Fruit fly (Drosophila melanogaster) whole organism, wandering third instar larva: Measurements from ENCODE around the gene st.

Source experiments
- Abd-B ChIP-seq: fragments of >200 bp; optimal IDR thresholded peaks from 2 replicates; lab custom pipeline; 2017; ENCODE audit warnings: missing biosample characterization, missing genetic modification characterization
- CG32264 ChIP-seq: fragments of 200-800 bp; sonication (Bioruptor generic); optimal IDR thresholded peaks from 2 replicates; lab custom pipeline; 2016; ENCODE audit warnings: missing biosample characterization, missing genetic modification characterization
- CG9705 ChIP-seq: fragments of 200-800 bp; sonication (Bioruptor generic); optimal IDR thresholded peaks from 2 replicates; lab custom pipeline; 2018; ENCODE audit warnings: missing biosample characterization, mild to moderate bottlenecking, missing genetic modification characterization
- CrebA ChIP-seq: fragments of 200-800 bp; sonication (Bioruptor generic); optimal IDR thresholded peaks from 2 replicates; lab custom pipeline; 2016; ENCODE audit warnings: missing biosample characterization, mild to moderate bottlenecking, missing genetic modification characterization, borderline replicate concordance
- Dfd ChIP-seq: fragments of >200 bp; optimal IDR thresholded peaks from 2 replicates; lab custom pipeline; 2017; ENCODE audit warnings: missing biosample characterization, missing genetic modification characterization
- Dif ChIP-seq: fragments of 200-275, 200-300 bp; sonication (Bioruptor generic); optimal IDR thresholded peaks from 2 replicates; lab custom pipeline; 2018; ENCODE audit warnings: missing biosample characterization, missing genetic modification characterization; ENCODE audit not compliant: partially characterized antibody
- GATAd ChIP-seq: sonication (Bioruptor generic); optimal IDR thresholded peaks from 2 replicates; lab custom pipeline; 2016; ENCODE audit warnings: missing biosample characterization, missing genetic modification characterization
- HLH106 ChIP-seq: fragments of 200-800 bp; optimal IDR thresholded peaks from 3 replicates; lab custom pipeline; 2019; ENCODE audit warnings: missing biosample characterization, mild to moderate bottlenecking, missing genetic modification characterization, moderate library complexity
- Hnf4 ChIP-seq: fragments of 200-800 bp; sonication (Bioruptor generic); optimal IDR thresholded peaks from 2 replicates; lab custom pipeline; 2016; ENCODE audit warnings: missing biosample characterization, mild to moderate bottlenecking, missing genetic modification characterization
- Hr78 ChIP-seq: fragments of >200 bp; optimal IDR thresholded peaks from 2 replicates; lab custom pipeline; 2017; ENCODE audit warnings: missing biosample characterization, missing genetic modification characterization
- Hr83 ChIP-seq: fragments of 200-300 bp; sonication (Bioruptor generic); optimal IDR thresholded peaks from 2 replicates; lab custom pipeline; 2016; ENCODE audit warnings: missing biosample characterization, mild to moderate bottlenecking, missing genetic modification characterization, moderate library complexity; ENCODE audit not compliant: poor library complexity, severe bottlenecking
- Jra ChIP-seq: sonication (Bioruptor generic); optimal IDR thresholded peaks from 2 replicates; lab custom pipeline; 2016; ENCODE audit warnings: missing biosample characterization, missing genetic modification characterization
- Mio ChIP-seq: sonication (Bioruptor generic); optimal IDR thresholded peaks from 2 replicates; lab custom pipeline; 2016; ENCODE audit warnings: missing biosample characterization, missing genetic modification characterization
- Myc ChIP-seq: fragments of >200 bp; optimal IDR thresholded peaks from 2 replicates; lab custom pipeline; 2017
- N ChIP-seq: fragments of >200 bp; optimal IDR thresholded peaks from 2 replicates; lab custom pipeline; 2018; ENCODE audit warnings: missing biosample characterization, missing external identifiers, missing genetic modification characterization
- OdsH ChIP-seq: fragments of 200-800 bp; sonication (Bioruptor generic); optimal IDR thresholded peaks from 2 replicates; lab custom pipeline; 2016; ENCODE audit warnings: missing biosample characterization, mild to moderate bottlenecking, missing genetic modification characterization
- Rel ChIP-seq, 2 experiments: fragments of 200-800 bp; sonication (Bioruptor generic) in 1 of 2; optimal IDR thresholded peaks; 2 replicates in 1 of 2; 3 replicates in 1 of 2; lab custom pipeline; 2016 to 2019; ENCODE audit warnings: mild to moderate bottlenecking in 2 of 2, missing biosample characterization in 2 of 2, missing genetic modification characterization in 2 of 2, moderate library complexity in 1 of 2
- Sp1 ChIP-seq: fragments of 200-800 bp; sonication (Bioruptor generic); optimal IDR thresholded peaks from 3 replicates; lab custom pipeline; 2019; ENCODE audit warnings: missing biosample characterization, mild to moderate bottlenecking, missing genetic modification characterization, moderate library complexity
- Vsx2 ChIP-seq: fragments of 200-300, 225-300 bp; sonication (Bioruptor generic); optimal IDR thresholded peaks from 2 replicates; lab custom pipeline; 2018; ENCODE audit warnings: missing biosample characterization, missing genetic modification characterization; ENCODE audit not compliant: partially characterized antibody
- br ChIP-seq: fragments of 200-800 bp; sonication (Bioruptor generic); optimal IDR thresholded peaks from 2 replicates; lab custom pipeline; 2016; ENCODE audit warnings: missing biosample characterization, missing genetic modification characterization
- brk ChIP-seq: fragments of 200-800 bp; sonication (Bioruptor generic); optimal IDR thresholded peaks from 2 replicates; lab custom pipeline; 2016; ENCODE audit warnings: missing biosample characterization, mild to moderate bottlenecking, missing genetic modification characterization
- dl ChIP-seq, 2 experiments: fragments of 175-275, 200-275 bp in 1 of 2; fragments of 200-275 bp in 1 of 2; sonication (Bioruptor generic); optimal IDR thresholded peaks; lab custom pipeline; 2018; ENCODE audit warnings: mild to moderate bottlenecking in 2 of 2, missing biosample characterization in 2 of 2, missing genetic modification characterization in 2 of 2, moderate library complexity in 2 of 2; ENCODE audit not compliant: partially characterized antibody in 2 of 2, insufficient read depth in 1 of 2
- dmrt93B ChIP-seq: fragments of 200-800 bp; sonication (Bioruptor generic); optimal IDR thresholded peaks from 2 replicates; lab custom pipeline; 2018; ENCODE audit warnings: missing biosample characterization, mild to moderate bottlenecking, missing genetic modification characterization
- dsf ChIP-seq: sonication (Bioruptor generic); optimal IDR thresholded peaks from 2 replicates; lab custom pipeline; 2016; ENCODE audit warnings: missing biosample characterization, missing genetic modification characterization, borderline replicate concordance
- ey ChIP-seq: fragments of 200-800 bp; sonication (Bioruptor generic); optimal IDR thresholded peaks from 2 replicates; lab custom pipeline; 2016; ENCODE audit warnings: missing biosample characterization, missing genetic modification characterization
- foxo ChIP-seq, 2 experiments: fragments of 200-800 bp; sonication (Bioruptor generic); optimal IDR thresholded peaks; 2 replicates in 1 of 2; 3 replicates in 1 of 2; lab custom pipeline; 2016 to 2017; ENCODE audit warnings: missing biosample characterization in 2 of 2, missing genetic modification characterization in 2 of 2
- fru ChIP-seq: fragments of 200-800 bp; sonication (Bioruptor generic); optimal IDR thresholded peaks from 3 replicates; lab custom pipeline; 2016; ENCODE audit warnings: missing biosample characterization, mild to moderate bottlenecking, missing genetic modification characterization
- h ChIP-seq: fragments of 200-800 bp; sonication (Bioruptor generic); optimal IDR thresholded peaks from 3 replicates; lab custom pipeline; 2016; ENCODE audit warnings: missing biosample characterization, mild to moderate bottlenecking, missing genetic modification characterization
- jim ChIP-seq: fragments of 175-275, 200-325 bp; sonication (Bioruptor generic); optimal IDR thresholded peaks from 2 replicates; lab custom pipeline; 2016; ENCODE audit warnings: missing biosample characterization, mild to moderate bottlenecking, missing genetic modification characterization
- lola ChIP-seq: fragments of >200 bp; optimal IDR thresholded peaks from 2 replicates; lab custom pipeline; 2017; ENCODE audit warnings: missing biosample characterization, missing genetic modification characterization
- pan ChIP-seq: fragments of >200 bp; optimal IDR thresholded peaks from 2 replicates; lab custom pipeline; 2017
- psq ChIP-seq: fragments of 200-800 bp; sonication (Bioruptor generic); optimal IDR thresholded peaks from 3 replicates; lab custom pipeline; 2017; ENCODE audit warnings: missing biosample characterization, mild to moderate bottlenecking, missing genetic modification characterization, moderate library complexity
- rgr ChIP-seq: fragments of 200-800 bp; sonication (Bioruptor generic); optimal IDR thresholded peaks from 3 replicates; lab custom pipeline; 2016; ENCODE audit warnings: missing biosample characterization, mild to moderate bottlenecking, missing genetic modification characterization
- sage ChIP-seq: fragments of 200-800 bp; sonication (Bioruptor generic); optimal IDR thresholded peaks from 2 replicates; lab custom pipeline; 2016; ENCODE audit warnings: missing biosample characterization, mild to moderate bottlenecking, missing genetic modification characterization
- sv ChIP-seq: fragments of 200-800 bp; sonication (Bioruptor generic); optimal IDR thresholded peaks from 3 replicates; lab custom pipeline; 2016; ENCODE audit warnings: missing biosample characterization, missing genetic modification characterization
- tai ChIP-seq: sonication (Bioruptor generic); optimal IDR thresholded peaks from 2 replicates; lab custom pipeline; 2016; ENCODE audit warnings: missing biosample characterization, missing genetic modification characterization
- usp ChIP-seq: fragments of >200 bp; optimal IDR thresholded peaks from 2 replicates; lab custom pipeline; 2017; ENCODE audit warnings: missing biosample characterization, missing genetic modification characterization
- woc ChIP-seq: sonication (Bioruptor generic); optimal IDR thresholded peaks from 2 replicates; lab custom pipeline; 2016; ENCODE audit warnings: missing biosample characterization, mild to moderate bottlenecking, missing genetic modification characterization

Gene st

DNA sequence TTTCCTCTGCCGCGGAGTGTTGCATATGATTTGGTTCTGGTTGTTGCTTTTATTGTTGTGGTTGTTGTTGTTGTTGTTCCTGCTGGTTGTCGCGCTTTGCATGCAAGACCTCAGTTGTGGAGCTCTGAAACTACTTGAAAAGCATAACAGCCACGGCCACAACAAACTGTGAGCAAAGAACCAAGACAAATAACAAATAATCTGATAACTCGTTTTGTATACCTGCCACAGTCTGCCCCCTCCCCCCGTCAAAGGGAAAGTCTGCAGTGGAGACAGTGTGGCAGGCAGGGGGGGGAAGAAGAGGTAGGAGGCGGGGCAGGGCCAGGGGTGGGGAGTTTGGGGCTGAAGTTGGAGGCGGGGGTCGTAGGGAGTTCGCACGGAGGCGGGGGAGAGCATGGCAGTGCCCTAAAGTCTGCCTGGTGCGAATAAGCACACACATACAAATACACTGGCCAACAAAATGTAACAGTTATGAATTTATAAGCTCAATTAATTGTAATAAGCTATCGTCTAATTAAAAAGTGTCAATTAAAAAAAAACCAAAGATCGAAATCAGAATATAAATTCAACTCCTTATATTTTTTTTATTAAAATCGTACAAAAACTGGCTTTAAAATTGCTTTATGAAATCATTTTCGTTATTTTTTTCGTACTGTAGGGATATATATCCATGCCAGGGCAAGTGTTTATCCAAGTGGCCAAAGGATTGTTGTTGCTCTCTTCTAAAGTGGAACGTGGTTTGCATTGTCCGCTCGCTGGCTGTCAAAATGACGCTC lies 8.8 kb upstream of the st start (continued):
- TF ChIP-seq GATAd (GFP tag; lab: Kevin White, UChicago) (no peak), h (peak; percentile 85)
- TF ChIP-seq, all 38 proteins: peak for 21

- TF ChIP-seq CG9705: no peak
- TF ChIP-seq fru (GFP tag; lab: Kevin White, UChicago): no peak
- no peak for TF ChIP-seq Hr83 (GFP tag; lab: Kevin White, UChicago)
- TF ChIP-seq Rel (GFP tag; optimal IDR thresholded peaks at IDR 0.05; lab: Kevin White, UChicago): no peak
- TF ChIP-seq Rel (tag; optimal IDR thresholded peaks at IDR 0.05; lab: Kevin White, UChicago): no peak
- no peak for TF ChIP-seq lola
Measured at dm6 chr3L:16489283-16489682, 8.2 kb upstream of the st start.

- no peak for TF ChIP-seq GATAd (GFP tag; lab: Kevin White, UChicago)
- TF ChIP-seq Rel (GFP tag; optimal IDR thresholded peaks at IDR 0.05; lab: Kevin White, UChicago): no peak
- TF ChIP-seq Rel (tag; optimal IDR thresholded peaks at IDR 0.05; lab: Kevin White, UChicago): no peak
- no peak for TF ChIP-seq Jra
- TF ChIP-seq Dfd (GFP tag; lab: Kevin White, UChicago): no peak
- peak; percentile 21 for TF ChIP-seq OdsH (GFP tag; lab: Kevin White, UChicago)
- TF ChIP-seq CG9705: no peak
- peak; percentile 19 for TF ChIP-seq Dif (GFP tag; lab: Kevin White, UChicago)
- peak; percentile 31 for TF ChIP-seq rgr
- no peak for TF ChIP-seq dl (GFP tag; optimal IDR thresholded peaks at IDR 0.05; lab: Kevin White, UChicago; ENCODE audit: insufficient read depth in 1 of 2, partially characterized antibody in 2 of 2)
- TF ChIP-seq lola: no peak
- peak; percentile 12 for TF ChIP-seq Vsx2 (GFP tag; lab: Kevin White, UChicago)
- no peak for TF ChIP-seq tai (GFP tag; lab: Kevin White, UChicago)
- peak; percentile 17 for TF ChIP-seq sage (GFP tag; lab: Kevin White, UChicago)
- no peak for TF ChIP-seq CrebA (GFP tag; lab: Kevin White, UChicago)
- no peak for TF ChIP-seq usp (GFP tag; lab: Kevin White, UChicago)
- no peak for TF ChIP-seq Mio
- no peak for TF ChIP-seq Hnf4
- peak; percentile 78 for TF ChIP-seq fru (GFP tag; lab: Kevin White, UChicago)
- TF ChIP-seq ey (GFP tag; lab: Kevin White, UChicago): peak; percentile 44
- TF ChIP-seq CG32264 (GFP tag; lab: Kevin White, UChicago): no peak
- peak; percentile 54 for TF ChIP-seq Hr83 (GFP tag; lab: Kevin White, UChicago)
- no peak for TF ChIP-seq Abd-B (GFP tag; lab: Kevin White, UChicago)
- peak; percentile 77 for TF ChIP-seq HLH106 (tag; lab: Kevin White, UChicago)
- peak; percentile 61 for TF ChIP-seq woc (GFP tag; lab: Kevin White, UChicago)
- TF ChIP-seq Hr78 (GFP tag; lab: Kevin White, UChicago): no peak
- no peak for TF ChIP-seq psq (GFP tag; lab: Kevin White, UChicago)
- peak; percentile 45 for TF ChIP-seq brk (GFP tag; lab: Kevin White, UChicago)
- no peak for TF ChIP-seq sv (GFP tag; lab: Kevin White, UChicago)
- no peak for TF ChIP-seq pan (lab: Kevin White, UChicago)
- TF ChIP-seq dmrt93B (GFP tag; lab: Kevin White, UChicago): no peak
- TF ChIP-seq N: no peak
- TF ChIP-seq foxo (GFP tag; optimal IDR thresholded peaks at IDR 0.05; lab: Kevin White, UChicago): peak in 1 of 2 experiments; percentile 68
- TF ChIP-seq h: peak; percentile 80
- peak; percentile 35 for TF ChIP-seq Sp1
- TF ChIP-seq dsf (GFP tag; lab: Kevin White, UChicago): no peak
- TF ChIP-seq br: peak; percentile 46
- TF ChIP-seq jim (GFP tag; lab: Kevin White, UChicago): no peak
- no peak for TF ChIP-seq Myc (lab: Kevin White, UChicago)
Measured at dm6 chr3L:16489822-16490582, 7.4 kb upstream of the st start.
